Worm (Caenorhabditis elegans) whole organism, young adult: ENCODE data around the gene Y39B6A.1.
A peak's percentile ranks its signal among the peaks of the same experiment; 100 is the strongest.

Experiments
- B0019.2 ChIP-seq: fragments of 200-800 bp; sonication (Bioruptor generic); conservative IDR thresholded peaks from 2 replicates; pipeline ENCODE4 v1.3.6; 2022; ENCODE audit warnings: missing genetic modification reagents, missing genetic modification characterization, missing compliant biosample characterization
- B0261.1 ChIP-seq: sonication (generic microtip); optimal IDR thresholded peaks from 2 replicates; lab custom pipeline; 2016; ENCODE audit warnings: mild to moderate bottlenecking, missing genetic modification characterization, moderate library complexity, missing compliant biosample characterization
- B0336.3 ChIP-seq: fragments of 200-800 bp; sonication (Bioruptor generic); IDR thresholded peaks from 2 replicates; pipeline ENCODE4 v1.3.6; 2022; ENCODE audit warnings: missing genetic modification characterization, missing compliant biosample characterization
- C06A6.2 ChIP-seq: fragments of 200-800 bp; sonication (Bioruptor generic); conservative IDR thresholded peaks from 2 replicates; pipeline ENCODE4 v1.3.6; 2022; ENCODE audit warnings: missing genetic modification characterization, missing compliant biosample characterization
- F10E7.11 ChIP-seq: sonication (generic microtip); optimal IDR thresholded peaks from 2 replicates; lab custom pipeline; 2017; ENCODE audit warnings: mild to moderate bottlenecking, missing genetic modification characterization, moderate library complexity, missing compliant biosample characterization
- F39B2.1 ChIP-seq: fragments of 200-800 bp; sonication (Bioruptor generic); IDR thresholded peaks from 2 replicates; pipeline ENCODE4 v1.3.6; 2022; ENCODE audit warnings: missing genetic modification reagents, missing genetic modification characterization, missing compliant biosample characterization
- F55B11.4 ChIP-seq: sonication (generic microtip); optimal IDR thresholded peaks from 2 replicates; lab custom pipeline; 2016; ENCODE audit warnings: missing compliant biosample characterization, missing genetic modification characterization, borderline replicate concordance; ENCODE audit not compliant: insufficient read depth
- K11D2.4 ChIP-seq: fragments of 200-800 bp; sonication (Bioruptor generic); IDR thresholded peaks from 2 replicates; pipeline ENCODE4 v1.3.6; 2022; ENCODE audit warnings: missing genetic modification reagents, missing genetic modification characterization, missing compliant biosample characterization
- K12H6.12 ChIP-seq: fragments of 200-800 bp; sonication (Bioruptor generic); optimal IDR thresholded peaks from 2 replicates; lab custom pipeline; 2018; ENCODE audit warnings: mild to moderate bottlenecking, missing genetic modification characterization, missing compliant biosample characterization
- Y53G8AR.9 ChIP-seq: fragments of 200-800 bp; sonication (Bioruptor generic); conservative IDR thresholded peaks from 2 replicates; pipeline ENCODE4 v1.3.6; 2022; ENCODE audit warnings: missing genetic modification reagents, missing genetic modification characterization, missing compliant biosample characterization
- Y56A3A.18 ChIP-seq: fragments of 200-800 bp; sonication (Bioruptor generic); IDR thresholded peaks from 2 replicates; pipeline ENCODE4 v1.3.6; 2022; ENCODE audit warnings: missing genetic modification reagents, missing genetic modification characterization, missing compliant biosample characterization
- aptf-3 ChIP-seq: fragments of 200-800 bp; sonication (Bioruptor generic); IDR thresholded peaks from 2 replicates; pipeline ENCODE4 v1.3.6; 2022; ENCODE audit warnings: missing genetic modification characterization, missing compliant biosample characterization
- attf-3 ChIP-seq: fragments of 200-800 bp; sonication (Bioruptor generic); conservative IDR thresholded peaks from 2 replicates; pipeline ENCODE4 v1.3.6; 2022; ENCODE audit warnings: missing genetic modification reagents, missing genetic modification characterization, missing compliant biosample characterization
- attf-5 ChIP-seq: fragments of 200-800 bp; sonication (Bioruptor generic); optimal IDR thresholded peaks from 2 replicates; lab custom pipeline; 2018; ENCODE audit warnings: mild to moderate bottlenecking, missing genetic modification characterization, missing compliant biosample characterization
- bed-2 ChIP-seq: fragments of 200-800 bp; sonication (Bioruptor generic); IDR thresholded peaks from 2 replicates; pipeline ENCODE4 v1.3.6; 2022; ENCODE audit warnings: missing genetic modification reagents, missing genetic modification characterization, missing compliant biosample characterization
- cebp-1 ChIP-seq, 2 experiments: fragments of 200-800 bp in 1 of 2; sonication (Bioruptor generic) in 1 of 2; sonication (generic microtip) in 1 of 2; IDR thresholded peaks in 1 of 2; optimal IDR thresholded peaks in 1 of 2; 2 replicates each; pipeline versions ENCODE4 v1.3.6 to Lab custom; 2017 to 2022; ENCODE audit warnings: missing compliant biosample characterization in 2 of 2, missing genetic modification characterization in 2 of 2, mild to moderate bottlenecking in 1 of 2, missing genetic modification reagents in 1 of 2, moderate library complexity in 1 of 2
- cebp-2 ChIP-seq: fragments of 200-800 bp; sonication (Bioruptor generic); IDR thresholded peaks from 2 replicates; pipeline ENCODE4 v1.3.6; 2022; ENCODE audit warnings: missing genetic modification characterization, missing compliant biosample characterization
- die-1 ChIP-seq: sonication (generic microtip); optimal IDR thresholded peaks from 2 replicates; lab custom pipeline; 2016; ENCODE audit warnings: missing genotype, mild to moderate bottlenecking, missing genetic modification characterization, missing compliant biosample characterization
- gei-17 ChIP-seq: fragments of 200-800 bp; sonication (Bioruptor generic); optimal IDR thresholded peaks from 2 replicates; lab custom pipeline; 2018; ENCODE audit warnings: mild to moderate bottlenecking, missing genetic modification characterization, missing compliant biosample characterization
- hlh-26 ChIP-seq: fragments of 200-800 bp; sonication (Bioruptor generic); conservative IDR thresholded peaks from 2 replicates; pipeline ENCODE4 v1.3.6; 2022; ENCODE audit warnings: missing genetic modification reagents, missing genetic modification characterization, missing compliant biosample characterization
- hmg-1.2 ChIP-seq: fragments of 200-800 bp; sonication (Bioruptor generic); IDR thresholded peaks from 2 replicates; pipeline ENCODE4 v1.3.6; 2022; ENCODE audit warnings: missing genetic modification reagents, missing genetic modification characterization, missing compliant biosample characterization
- let-526 ChIP-seq: fragments of 200-800 bp; sonication (Bioruptor generic); IDR thresholded peaks from 2 replicates; pipeline ENCODE4 v1.3.6; 2022; ENCODE audit warnings: missing genetic modification reagents, missing genetic modification characterization, missing compliant biosample characterization
- let-607 ChIP-seq, 2 experiments: fragments of 200-800 bp in 1 of 2; sonication (Bioruptor generic) in 1 of 2; sonication (generic microtip) in 1 of 2; optimal IDR thresholded peaks; 2 replicates each; lab custom pipeline; 2016 to 2018; ENCODE audit warnings: mild to moderate bottlenecking in 2 of 2, missing compliant biosample characterization in 2 of 2, missing genetic modification characterization in 2 of 2, moderate library complexity in 2 of 2, missing genotype in 1 of 2
- lin-35 ChIP-seq, 3 experiments: fragments of 150-350 bp in 2 of 3; sonication (generic microtip) in 1 of 3; optimal IDR thresholded peaks; 2 replicates each; lab custom pipeline; 2014 to 2018; ENCODE audit warnings: missing biosample characterization in 3 of 3, missing genetic modification characterization in 3 of 3, missing genetic modification reagents in 3 of 3
- lin-40 ChIP-seq: sonication (generic microtip); optimal IDR thresholded peaks from 2 replicates; lab custom pipeline; 2016; ENCODE audit warnings: missing genetic modification characterization, mild to moderate bottlenecking, missing compliant biosample characterization, missing genotype, missing genetic modification reagents
- madf-6 ChIP-seq: fragments of 200-800 bp; sonication (Bioruptor generic); IDR thresholded peaks from 2 replicates; pipeline ENCODE4 v1.3.6; 2022; ENCODE audit warnings: missing genetic modification reagents, missing genetic modification characterization, missing compliant biosample characterization
- mel-28 ChIP-seq: sonication (generic microtip); optimal IDR thresholded peaks from 2 replicates; lab custom pipeline; 2016; ENCODE audit warnings: borderline replicate concordance, mild to moderate bottlenecking, missing genetic modification characterization, missing compliant biosample characterization
- nfya-1 ChIP-seq: sonication (generic microtip); optimal IDR thresholded peaks from 2 replicates; lab custom pipeline; 2017; ENCODE audit warnings: antibody characterized with exemption, missing compliant biosample characterization, missing genetic modification characterization, borderline replicate concordance; ENCODE audit not compliant: insufficient read depth
- nhr-179 ChIP-seq: sonication (generic microtip); optimal IDR thresholded peaks from 2 replicates; lab custom pipeline; 2016; ENCODE audit warnings: mild to moderate bottlenecking, missing genetic modification characterization, missing compliant biosample characterization
- nhr-27 ChIP-seq: fragments of 200-800 bp; sonication (Bioruptor generic); optimal IDR thresholded peaks from 2 replicates; lab custom pipeline; 2018; ENCODE audit warnings: mild to moderate bottlenecking, missing genetic modification characterization, moderate library complexity, missing compliant biosample characterization
- pbrm-1 ChIP-seq: fragments of 200-800 bp; sonication (Bioruptor generic); IDR thresholded peaks from 2 replicates; pipeline ENCODE4 v1.3.6; 2022; ENCODE audit warnings: missing genetic modification reagents, missing genetic modification characterization, missing compliant biosample characterization
- pha-4 ChIP-seq: fragments of 150-350 bp; sonication (generic microtip); optimal IDR thresholded peaks from 2 replicates; lab custom pipeline; 2014; ENCODE audit warnings: missing biosample characterization, missing genetic modification reagents, missing genetic modification characterization
- rec-8 ChIP-seq, 2 experiments: sonication (generic microtip); optimal IDR thresholded peaks; 2 replicates each; lab custom pipeline; 2016; ENCODE audit warnings: mild to moderate bottlenecking in 2 of 2, missing genetic modification characterization in 2 of 2, missing genetic modification reagents in 2 of 2, missing genotype in 2 of 2, missing biosample characterization in 1 of 2, missing compliant biosample characterization in 1 of 2, moderate library complexity in 1 of 2
- snpc-3.4 ChIP-seq: sonication (generic microtip); optimal IDR thresholded peaks from 2 replicates; lab custom pipeline; 2017; ENCODE audit warnings: missing genetic modification characterization, mild to moderate bottlenecking, missing compliant biosample characterization, antibody characterized with exemption, moderate library complexity, missing genotype, missing genetic modification reagents
- snpc-4 ChIP-seq, 5 experiments: fragments of 150-350 bp in 1 of 5; sonication (generic microtip) in 4 of 5; optimal IDR thresholded peaks; 2 replicates each; lab custom pipeline; 2014 to 2018; ENCODE audit warnings: missing genetic modification characterization in 5 of 5, missing biosample characterization in 3 of 5, antibody characterized with exemption in 2 of 5, mild to moderate bottlenecking in 2 of 5, missing compliant biosample characterization in 2 of 5, missing genotype in 2 of 5, moderate library complexity in 2 of 5, missing genetic modification reagents in 1 of 5
- tbp1 ChIP-seq: fragments of 200-800 bp; sonication (Bioruptor generic); optimal IDR thresholded peaks from 2 replicates; lab custom pipeline; 2018; ENCODE audit warnings: mild to moderate bottlenecking, missing genetic modification characterization, missing compliant biosample characterization
- unc-62 ChIP-seq: fragments of 150-350 bp; optimal IDR thresholded peaks from 2 replicates; lab custom pipeline; 2014; ENCODE audit warnings: missing biosample characterization, missing genetic modification reagents, missing genetic modification characterization
- zfh-2 ChIP-seq: fragments of 200-800 bp; sonication (Bioruptor generic); conservative IDR thresholded peaks from 2 replicates; pipeline ENCODE4 v1.3.6; 2022; ENCODE audit warnings: missing genetic modification reagents, missing genetic modification characterization, missing compliant biosample characterization
- ztf-18 ChIP-seq: sonication (generic microtip); optimal IDR thresholded peaks from 2 replicates; lab custom pipeline; 2016; ENCODE audit warnings: missing genotype, mild to moderate bottlenecking, missing genetic modification characterization, missing compliant biosample characterization
- ztf-22 ChIP-seq: fragments of 200-800 bp; sonication (Bioruptor generic); optimal IDR thresholded peaks from 2 replicates; lab custom pipeline; 2018; ENCODE audit warnings: mild to moderate bottlenecking, missing genetic modification characterization, moderate library complexity, missing compliant biosample characterization

Gene Y39B6A.1

ce11 chrV:19189963-19190597 is 13.3 kb downstream of the Y39B6A.1 start, which contains the start of the genes Y39B6A.3 and pph-5:
Gene Y39B6A.3, minus strand, starts transcription at chrV:19190013.
Gene pph-5, plus strand, starts transcription at chrV:19190547.
- TF ChIP-seq attf-3 (peak; percentile 98), snpc-3.4 (tag; lab: Kevin White, UChicago) (peak; percentile 25), nhr-27 (tag; lab: Kevin White, UChicago) (no peak), B0261.1 (tag; lab: Kevin White, UChicago) (no peak), F39B2.1 (GFP tag; lab: Robert Waterston, UW) (no peak), K12H6.12 (tag; lab: Kevin White, UChicago) (peak; percentile 31), snpc-4 (GFP tag; optimal IDR thresholded peaks at IDR 0.05; lab: Kevin White, UChicago) (no peak), snpc-4 (tag; optimal IDR thresholded peaks at IDR 0.05; lab: Kevin White, UChicago) (peak in 1 of 4 experiments; percentile 36), let-607 (tag; optimal IDR thresholded peaks at IDR 0.05; lab: Kevin White, UChicago) (no peak), ztf-22 (GFP tag; lab: Kevin White, UChicago) (no peak), B0019.2 (GFP tag; lab: Robert Waterston, UW) (no peak; the same call in 1 of the 2 replicates), unc-62 (GFP tag; lab: Kevin White, UChicago) (no peak), attf-5 (GFP tag; lab: Kevin White, UChicago) (peak; percentile 69), tbp1 (GFP tag; lab: Kevin White, UChicago) (no peak), lin-40 (tag; lab: Kevin White, UChicago) (peak; percentile 36), K11D2.4 (GFP tag; lab: Robert Waterston, UW) (0 out of 2 replicates have a peak, but pooled peaks have one; percentile 38), cebp-1 (GFP tag; IDR thresholded peaks at IDR 0.05; lab: Robert Waterston, UW) (no peak), cebp-1 (tag; optimal IDR thresholded peaks at IDR 0.05; lab: Kevin White, UChicago) (peak; percentile 2), zfh-2 (GFP tag; lab: Robert Waterston, UW) (no peak)
- TF ChIP-seq, all 124 proteins: peak for 8

ce11 chrV:19181684-19182083 is 21.7 kb downstream of the Y39B6A.1 start:
- no peak for TF ChIP-seq mel-28 (tag; lab: Kevin White, UChicago)
- no peak for TF ChIP-seq F55B11.4
- no peak for TF ChIP-seq lin-35 (GFP tag; optimal IDR thresholded peaks at IDR 0.05; lab: Kevin White, UChicago)
- no peak for TF ChIP-seq bed-2 (GFP tag; lab: Robert Waterston, UW)
- no peak for TF ChIP-seq aptf-3 (GFP tag; lab: Robert Waterston, UW)
- no peak for TF ChIP-seq gei-17 (GFP tag; lab: Kevin White, UChicago)
- no peak for TF ChIP-seq hlh-26 (GFP tag; lab: Robert Waterston, UW)
- no peak for TF ChIP-seq pha-4 (tag; lab: Kevin White, UChicago)

- TF ChIP-seq B0336.3 (GFP tag; lab: Robert Waterston, UW) (no peak), F10E7.11 (tag; lab: Kevin White, UChicago) (no peak), pbrm-1 (GFP tag; lab: Robert Waterston, UW) (no peak)
Observed at ce11 chrV:19178896-19179295, 24.5 kb downstream of the Y39B6A.1 start.

ce11 chrV:19177804-19178203 is 25.6 kb downstream of the Y39B6A.1 start:
- TF ChIP-seq nhr-179 (no peak), hmg-1.2 (GFP tag; lab: Robert Waterston, UW) (no peak), ztf-18 (tag; lab: Kevin White, UChicago) (peak; percentile 7), rec-8 (tag; optimal IDR thresholded peaks at IDR 0.05; lab: Kevin White, UChicago) (peak in 1 of 2 experiments; percentile 2), die-1 (tag; lab: Kevin White, UChicago) (no peak), C06A6.2 (GFP tag; lab: Robert Waterston, UW) (no peak), madf-6 (GFP tag; lab: Robert Waterston, UW) (no peak), K12H6.12 (tag; lab: Kevin White, UChicago) (no peak), nfya-1 (tag; lab: Kevin White, UChicago) (no peak), B0261.1 (tag; lab: Kevin White, UChicago) (peak; percentile 49), Y53G8AR.9 (GFP tag; lab: Robert Waterston, UW) (no peak), Y56A3A.18 (GFP tag; lab: Robert Waterston, UW) (no peak), let-526 (no peak), aptf-3 (GFP tag; lab: Robert Waterston, UW) (no peak), cebp-2 (GFP tag; lab: Robert Waterston, UW) (no peak)
